Fruit fly (Drosophila melanogaster) whole organism, embryonic: ENCODE measurements around the gene yps.

Experiments used
- CG11456 ChIP-seq: fragments of 200-800 bp; sonication (Bioruptor generic); IDR thresholded peaks from 3 replicates; pipeline ENCODE4 v1.3.6; 2022; ENCODE audit warnings: missing biosample characterization, missing genetic modification characterization
- CG12942 ChIP-seq: fragments of 200-800 bp; sonication (Bioruptor generic); optimal IDR thresholded peaks from 3 replicates; lab custom pipeline; 2016; ENCODE audit warnings: missing biosample characterization, missing genetic modification characterization
- CG1529 ChIP-seq: fragments of 200-800 bp; sonication (Bioruptor generic); optimal IDR thresholded peaks from 3 replicates; lab custom pipeline; 2018; ENCODE audit warnings: missing biosample characterization, missing genetic modification characterization
- CG18262 ChIP-seq: fragments of 200-800 bp; optimal IDR thresholded peaks from 3 replicates; lab custom pipeline; 2019; ENCODE audit warnings: missing biosample characterization, mild to moderate bottlenecking, missing genetic modification characterization, moderate library complexity
- CG1832 ChIP-seq: fragments of 200-800 bp; sonication (Bioruptor generic); optimal IDR thresholded peaks from 2 replicates; lab custom pipeline; 2017; ENCODE audit warnings: missing biosample characterization, mild to moderate bottlenecking, missing genetic modification characterization, inconsistent platforms
- CG2120 ChIP-seq: fragments of 200-800 bp; sonication (Bioruptor generic); optimal IDR thresholded peaks from 3 replicates; lab custom pipeline; 2016; ENCODE audit warnings: missing biosample characterization, missing genetic modification characterization
- CG3065 ChIP-seq: fragments of 200-800 bp; sonication (Bioruptor generic); optimal IDR thresholded peaks from 2 replicates; lab custom pipeline; 2016; ENCODE audit warnings: missing biosample characterization, missing genetic modification characterization
- CG34224 ChIP-seq: fragments of 200-800 bp; sonication (Bioruptor generic); IDR thresholded peaks from 3 replicates; pipeline ENCODE4 v1.3.6; 2022; ENCODE audit warnings: missing biosample characterization, missing genetic modification characterization; ENCODE audit not compliant: partially characterized antibody
- CG42726 ChIP-seq: fragments of 200-800 bp; sonication (Bioruptor generic); IDR thresholded peaks from 2 replicates; pipeline ENCODE4 v1.3.6; 2022; ENCODE audit warnings: missing biosample characterization, missing genetic modification characterization; ENCODE audit not compliant: partially characterized antibody
- CG6813 ChIP-seq: fragments of 200-800 bp; sonication (Bioruptor generic); optimal IDR thresholded peaks from 2 replicates; lab custom pipeline; 2017; ENCODE audit warnings: missing biosample characterization, missing genetic modification characterization, mild to moderate bottlenecking, moderate library complexity, missing genetic modification reagents
- CG8089 ChIP-seq: fragments of 200-800 bp; sonication (Bioruptor generic); optimal IDR thresholded peaks from 3 replicates; lab custom pipeline; 2016; ENCODE audit warnings: missing biosample characterization, missing genetic modification characterization
- CG9797 ChIP-seq: fragments of 200-800 bp; sonication (Bioruptor generic); optimal IDR thresholded peaks from 3 replicates; lab custom pipeline; 2018; ENCODE audit warnings: missing biosample characterization, mild to moderate bottlenecking, missing genetic modification characterization
- CG9932 ChIP-seq: fragments of 200-800 bp; sonication (Bioruptor generic); IDR thresholded peaks from 2 replicates; pipeline ENCODE4 v1.3.6; 2022; ENCODE audit warnings: missing biosample characterization, missing genetic modification characterization
- Dref ChIP-seq: fragments of 200-800 bp; sonication (Bioruptor generic); IDR thresholded peaks from 2 replicates; pipeline ENCODE4 v1.3.6; 2022; ENCODE audit warnings: missing biosample characterization, missing genetic modification characterization
- Hey ChIP-seq: fragments of 200-800 bp; sonication (Bioruptor generic); optimal IDR thresholded peaks from 3 replicates; lab custom pipeline; 2018; ENCODE audit warnings: missing biosample characterization, mild to moderate bottlenecking, missing genetic modification characterization
- Hsf ChIP-seq: fragments of 200-800 bp; sonication (Bioruptor generic); optimal IDR thresholded peaks from 3 replicates; lab custom pipeline; 2016; ENCODE audit warnings: missing biosample characterization, missing genetic modification characterization
- Kr ChIP-seq: fragments of 200-800 bp; sonication (Bioruptor generic); optimal IDR thresholded peaks from 2 replicates; lab custom pipeline; 2017; ENCODE audit warnings: missing biosample characterization, mild to moderate bottlenecking, missing genetic modification characterization
- Lhr ChIP-seq: fragments of 200-800 bp; sonication (Bioruptor generic); optimal IDR thresholded peaks from 3 replicates; lab custom pipeline; 2017; ENCODE audit warnings: mild to moderate bottlenecking, missing biosample characterization, missing genetic modification reagents, missing genetic modification characterization
- Mrtf ChIP-seq: fragments of 200-800 bp; sonication (Bioruptor generic); IDR thresholded peaks from 3 replicates; pipeline ENCODE4 v1.3.6; 2022; ENCODE audit warnings: missing biosample characterization, missing genetic modification characterization
- NFAT ChIP-seq: fragments of 200-800 bp; sonication (Bioruptor generic); IDR thresholded peaks from 2 replicates; pipeline ENCODE4 v1.3.6; 2022; ENCODE audit warnings: missing biosample characterization, missing genetic modification characterization
- Neu2 ChIP-seq: fragments of 200-800 bp; sonication (Bioruptor generic); optimal IDR thresholded peaks from 3 replicates; lab custom pipeline; 2016; ENCODE audit warnings: missing biosample characterization, missing genetic modification characterization, borderline replicate concordance
- Oli ChIP-seq: fragments of 200-800 bp; sonication (Bioruptor generic); optimal IDR thresholded peaks from 2 replicates; lab custom pipeline; 2018; ENCODE audit warnings: missing biosample characterization, mild to moderate bottlenecking, missing genetic modification characterization, moderate library complexity
- Six4 ChIP-seq: fragments of 200-800 bp; sonication (Bioruptor generic); optimal IDR thresholded peaks from 2 replicates; lab custom pipeline; 2016; ENCODE audit warnings: missing biosample characterization, missing genetic modification characterization
- Sry-β ChIP-seq: fragments of 200-800 bp; sonication (Bioruptor generic); optimal IDR thresholded peaks from 2 replicates; lab custom pipeline; 2018; ENCODE audit warnings: missing biosample characterization, mild to moderate bottlenecking, missing genetic modification characterization, moderate library complexity
- Sry-δ ChIP-seq: fragments of 200-800 bp; sonication (Bioruptor generic); optimal IDR thresholded peaks from 2 replicates; lab custom pipeline; 2016; ENCODE audit warnings: missing biosample characterization, missing genetic modification characterization
- al ChIP-seq: fragments of 200-800 bp; sonication (Bioruptor generic); IDR thresholded peaks from 2 replicates; pipeline ENCODE4 v1.3.6; 2022; ENCODE audit warnings: missing biosample characterization, missing genetic modification characterization
- bab2 ChIP-seq: fragments of 200-800 bp; sonication (Bioruptor generic); optimal IDR thresholded peaks from 2 replicates; lab custom pipeline; 2016; ENCODE audit warnings: missing biosample characterization, missing genetic modification characterization
- cg ChIP-seq: fragments of 200-800 bp; sonication (Bioruptor generic); optimal IDR thresholded peaks from 3 replicates; lab custom pipeline; 2019; ENCODE audit warnings: missing biosample characterization, mild to moderate bottlenecking, missing genetic modification characterization, moderate library complexity
- chif ChIP-seq, 2 experiments: fragments of 200-800 bp; sonication (Bioruptor generic); optimal IDR thresholded peaks; 3 replicates each; lab custom pipeline; 2016; ENCODE audit warnings: missing biosample characterization in 2 of 2, missing genetic modification characterization in 2 of 2
- danr ChIP-seq: fragments of 200-800 bp; sonication (Bioruptor generic); IDR thresholded peaks from 2 replicates; pipeline ENCODE4 v1.3.6; 2022; ENCODE audit warnings: missing biosample characterization, missing genetic modification characterization
- dimm ChIP-seq: fragments of 200-800 bp; sonication (Bioruptor generic); IDR thresholded peaks from 2 replicates; pipeline ENCODE4 v1.3.6; 2022; ENCODE audit warnings: missing biosample characterization, missing genetic modification characterization
- disco-r ChIP-seq: fragments of 200-800 bp; sonication (Bioruptor generic); optimal IDR thresholded peaks from 2 replicates; lab custom pipeline; 2016; ENCODE audit warnings: missing biosample characterization, missing genetic modification characterization
- emc ChIP-seq: fragments of 200-800 bp; sonication (Bioruptor generic); optimal IDR thresholded peaks from 2 replicates; lab custom pipeline; 2016; ENCODE audit warnings: missing biosample characterization, missing genetic modification characterization
- ems ChIP-seq: fragments of 200-800 bp; sonication (Bioruptor generic); optimal IDR thresholded peaks from 3 replicates; lab custom pipeline; 2016; ENCODE audit warnings: missing biosample characterization, missing genetic modification characterization
- gce ChIP-seq: fragments of 200-800 bp; sonication (Bioruptor generic); IDR thresholded peaks from 3 replicates; pipeline ENCODE4 v1.3.6; 2022; ENCODE audit warnings: missing biosample characterization, missing genetic modification characterization
- gem ChIP-seq: fragments of 200-800 bp; sonication (Bioruptor generic); optimal IDR thresholded peaks from 2 replicates; lab custom pipeline; 2019; ENCODE audit warnings: missing biosample characterization, mild to moderate bottlenecking, missing genetic modification characterization, moderate library complexity
- grau ChIP-seq: fragments of 200-800 bp; optimal IDR thresholded peaks from 3 replicates; lab custom pipeline; 2019; ENCODE audit warnings: missing biosample characterization, mild to moderate bottlenecking, missing genetic modification characterization, moderate library complexity
- gro ChIP-seq: fragments of 200-800 bp; sonication (Bioruptor generic); optimal IDR thresholded peaks from 2 replicates; lab custom pipeline; 2016; ENCODE audit warnings: missing biosample characterization, missing genetic modification characterization
- hb ChIP-seq: fragments of 200-800 bp; sonication (Bioruptor generic); IDR thresholded peaks from 3 replicates; pipeline ENCODE4 v1.3.6; 2022; ENCODE audit warnings: missing biosample characterization, missing genetic modification characterization; ENCODE audit not compliant: partially characterized antibody
- lov ChIP-seq, 2 experiments: fragments of 200-800 bp in 1 of 2; fragments of >200 bp in 1 of 2; sonication (Bioruptor generic) in 1 of 2; IDR thresholded peaks in 1 of 2; optimal IDR thresholded peaks in 1 of 2; 2 replicates in 1 of 2; 3 replicates in 1 of 2; pipeline versions ENCODE4 v1.3.6 to Lab custom; 2017 to 2022; ENCODE audit warnings: missing biosample characterization in 1 of 2, missing genetic modification characterization in 1 of 2
- nerfin-2 ChIP-seq: fragments of 200-800 bp; sonication (Bioruptor generic); IDR thresholded peaks from 2 replicates; pipeline ENCODE4 v1.3.6; 2022; ENCODE audit warnings: missing biosample characterization, missing genetic modification characterization; ENCODE audit not compliant: partially characterized antibody
- repo ChIP-seq: fragments of 200-800 bp; sonication (Bioruptor generic); optimal IDR thresholded peaks from 2 replicates; lab custom pipeline; 2016; ENCODE audit warnings: missing biosample characterization, missing genetic modification characterization
- sc ChIP-seq, 3 experiments: fragments of >200 bp in 2 of 3; fragments of 200-800 bp in 1 of 3; sonication (Bioruptor generic) in 1 of 3; optimal IDR thresholded peaks; 2 replicates in 2 of 3; 3 replicates in 1 of 3; lab custom pipeline; 2017; ENCODE audit warnings: mild to moderate bottlenecking in 1 of 3, missing biosample characterization in 1 of 3, missing genetic modification characterization in 1 of 3, missing genetic modification reagents in 1 of 3
- sqz ChIP-seq: fragments of 200-800 bp; sonication (Bioruptor generic); optimal IDR thresholded peaks from 3 replicates; lab custom pipeline; 2018; ENCODE audit warnings: missing biosample characterization, mild to moderate bottlenecking, missing genetic modification characterization
- stwl ChIP-seq: fragments of 200-800 bp; sonication (Bioruptor generic); optimal IDR thresholded peaks from 3 replicates; lab custom pipeline; 2018; ENCODE audit warnings: missing biosample characterization, mild to moderate bottlenecking, missing genetic modification characterization, moderate library complexity
- vfl ChIP-seq: fragments of 200-800 bp; sonication (Bioruptor generic); optimal IDR thresholded peaks from 2 replicates; lab custom pipeline; 2016; ENCODE audit warnings: missing biosample characterization, missing genetic modification characterization
- wdn ChIP-seq: fragments of 200-800 bp; sonication (Bioruptor generic); IDR thresholded peaks from 2 replicates; pipeline ENCODE4 v1.3.6; 2022; ENCODE audit warnings: missing biosample characterization, missing genetic modification characterization
- yki ChIP-seq: fragments of >200 bp; optimal IDR thresholded peaks from 3 replicates; lab custom pipeline; 2018
- zen ChIP-seq: fragments of 200-800 bp; sonication (Bioruptor generic); optimal IDR thresholded peaks from 3 replicates; lab custom pipeline; 2018; ENCODE audit warnings: missing biosample characterization, mild to moderate bottlenecking, missing genetic modification characterization, moderate library complexity

Gene yps

DNA sequence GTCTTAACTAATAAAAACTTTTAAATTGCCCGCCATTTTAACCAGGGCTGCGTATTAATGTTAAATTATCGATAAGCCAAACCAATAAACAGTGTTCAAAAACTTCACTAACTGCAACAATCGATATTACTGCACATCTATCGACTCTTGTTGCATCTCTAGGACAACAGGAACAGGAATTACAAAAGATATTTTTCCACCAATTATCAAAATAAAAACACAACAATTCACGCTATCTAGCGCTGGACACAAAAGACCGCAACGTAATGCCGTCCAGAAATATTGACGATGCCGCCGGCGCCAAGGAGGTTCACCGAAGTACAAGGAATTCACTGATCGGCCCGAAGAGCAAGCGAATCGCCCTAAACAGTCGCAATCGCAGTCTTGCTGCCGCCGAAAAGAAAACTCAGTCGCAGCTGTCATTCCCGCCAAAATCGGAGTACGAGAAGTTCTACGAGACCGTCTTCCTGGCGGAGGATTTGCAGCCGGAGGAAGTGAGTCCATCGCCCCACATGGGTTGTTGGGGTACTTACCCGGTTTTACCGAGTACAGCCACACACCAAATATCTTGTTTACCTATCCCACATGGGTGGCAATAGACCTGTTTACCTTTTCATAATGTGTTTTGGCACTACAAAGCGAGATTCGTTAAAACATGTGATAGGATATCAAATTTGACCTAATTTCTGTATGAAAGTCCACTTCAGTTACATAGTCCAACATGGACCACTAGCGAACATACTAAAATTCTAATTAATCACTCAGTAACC, 8.8 kb downstream of the yps start, which contains the start of gene vers (continued):
- TF ChIP-seq disco-r = no peak
- no peak for TF ChIP-seq Six4 (GFP tag; lab: Kevin White, UChicago)
- no peak for TF ChIP-seq wdn
- TF ChIP-seq CG9932 (GFP tag; lab: Robert Waterston, UW) = peak; percentile 74
- TF ChIP-seq CG6813 = no peak
- no peak for TF ChIP-seq gce (GFP tag; lab: Robert Waterston, UW)
- TF ChIP-seq Hey (tag; lab: Kevin White, UChicago) = no peak
- no peak for TF ChIP-seq CG3065 (GFP tag; lab: Kevin White, UChicago)
- no peak for TF ChIP-seq Lhr (GFP tag; lab: Kevin White, UChicago)
- TF ChIP-seq cg (GFP tag; lab: Kevin White, UChicago) = no peak
- TF ChIP-seq grau (tag; lab: Kevin White, UChicago) = peak; percentile 10
- peak; percentile 2 for TF ChIP-seq ems
- no peak for TF ChIP-seq CG11456 (GFP tag; lab: Robert Waterston, UW)
- no peak for TF ChIP-seq gem
- no peak for TF ChIP-seq CG18262 (tag; lab: Kevin White, UChicago)
- TF ChIP-seq CG1832 (GFP tag; lab: Kevin White, UChicago) = no peak
- TF ChIP-seq CG9797 (GFP tag; lab: Kevin White, UChicago) = no peak
- TF ChIP-seq repo = no peak
- no peak for TF ChIP-seq emc (GFP tag; lab: Kevin White, UChicago)
- no peak for TF ChIP-seq sqz (GFP tag; lab: Kevin White, UChicago)
- no peak for TF ChIP-seq CG1529 (GFP tag; lab: Kevin White, UChicago)
- TF ChIP-seq Oli (tag; lab: Kevin White, UChicago) = no peak
- 0 out of 2 replicates have a peak, but pooled peaks have one; percentile 26 for TF ChIP-seq NFAT (GFP tag; lab: Robert Waterston, UW)
- TF ChIP-seq Dref (GFP tag; lab: Robert Waterston, UW) = peak; percentile 97
- peak; percentile 83 for TF ChIP-seq nerfin-2 (GFP tag; lab: Robert Waterston, UW)
- TF ChIP-seq bab2 = no peak
- no peak for TF ChIP-seq Mrtf (GFP tag; lab: Robert Waterston, UW)
- no peak for TF ChIP-seq yki (lab: Kevin White, UChicago)
- no peak for TF ChIP-seq chif (GFP tag; optimal IDR thresholded peaks at IDR 0.05; lab: Kevin White, UChicago)
- TF ChIP-seq Hsf (GFP tag; lab: Kevin White, UChicago) = no peak
- TF ChIP-seq lov (optimal IDR thresholded peaks at IDR 0.05; lab: Kevin White, UChicago) = no peak
- TF ChIP-seq lov (GFP tag; IDR thresholded peaks at IDR 0.05; lab: Robert Waterston, UW) = no peak
- TF ChIP-seq Kr = no peak
- peak; percentile 94 for TF ChIP-seq CG34224
- TF ChIP-seq CG2120 (GFP tag; lab: Kevin White, UChicago) = peak; percentile 42
- peak; percentile 84 for TF ChIP-seq hb (GFP tag; lab: Robert Waterston, UW)
- no peak for TF ChIP-seq Neu2 (GFP tag; lab: Kevin White, UChicago)
- TF ChIP-seq CG42726 (GFP tag; lab: Robert Waterston, UW) = peak; percentile 76
- peak; percentile 16 for TF ChIP-seq zen (tag; lab: Kevin White, UChicago)
- TF ChIP-seq CG12942 (GFP tag; lab: Kevin White, UChicago) = no peak
- TF ChIP-seq gro (GFP tag; lab: Kevin White, UChicago) = peak; percentile 71
- no peak for TF ChIP-seq al (GFP tag; lab: Robert Waterston, UW)
- no peak for TF ChIP-seq sc (optimal IDR thresholded peaks at IDR 0.05; lab: Kevin White, UChicago)
- TF ChIP-seq sc (GFP tag; optimal IDR thresholded peaks at IDR 0.05; lab: Kevin White, UChicago) = no peak
- TF ChIP-seq Sry-β (GFP tag; lab: Kevin White, UChicago) = no peak
- TF ChIP-seq vfl (GFP tag; lab: Kevin White, UChicago) = peak; percentile 12
- peak; percentile 97 for TF ChIP-seq Sry-δ (GFP tag; lab: Kevin White, UChicago)
- no peak for TF ChIP-seq dimm (GFP tag; lab: Robert Waterston, UW)
- TF ChIP-seq danr (GFP tag; lab: Robert Waterston, UW) = no peak
- TF ChIP-seq CG8089 (GFP tag; lab: Kevin White, UChicago) = no peak
- peak; percentile 96 for TF ChIP-seq stwl
